Worm (Caenorhabditis elegans): ENCODE measurements around the gene nduf-11.

ce11 chrII:11333846-11334638 is 11.4 kb downstream of the nduf-11 start:
- TF ChIP-seq dao-5 (tag; optimal IDR thresholded peaks at IDR 0.05) (no peak), him-1 (tag; optimal IDR thresholded peaks at IDR 0.05) (no peak), W03F9.2 (tag; optimal IDR thresholded peaks at IDR 0.05) (no peak)

Data from whole organism, L4/young adult.